Worm (Caenorhabditis elegans) whole organism, early embryonic: Measurements from ENCODE around the gene pyc-1.

Experiments used
- B0310.2 ChIP-seq: sonication (generic microtip); optimal IDR thresholded peaks from 2 replicates; lab custom pipeline; 2016; ENCODE audit warnings: mild to moderate bottlenecking, missing genetic modification characterization, missing compliant biosample characterization
- ama-1 ChIP-seq: fragments of 150-350 bp; optimal IDR thresholded peaks from 2 replicates; lab custom pipeline; 2014
- ceh-13 ChIP-seq: fragments of 200-800 bp; sonication (Bioruptor generic); optimal IDR thresholded peaks from 2 replicates; lab custom pipeline; 2018; ENCODE audit warnings: mild to moderate bottlenecking, missing genetic modification characterization, missing compliant biosample characterization
- tbx-37 ChIP-seq: fragments of 200-800 bp; sonication (Bioruptor generic); conservative IDR thresholded peaks from 2 replicates; pipeline ENCODE4 v1.3.6; 2022; ENCODE audit warnings: missing genetic modification reagents, missing genetic modification characterization, missing compliant biosample characterization

- TF ChIP-seq ama-1 (lab: Kevin White, UChicago) (no peak), B0310.2 (tag; lab: Kevin White, UChicago) (no peak), ceh-13 (GFP tag; lab: Kevin White, UChicago) (no peak), tbx-37 (GFP tag; lab: Robert Waterston, UW) (no peak)
Measured at ce11 chrV:11854905-11855304, 32.6 kb upstream of the pyc-1 start.
